Worm (Caenorhabditis elegans): Measurements from ENCODE around the gene C18H7.6.

- TF ChIP-seq dmd-4 (tag; optimal IDR thresholded peaks at IDR 0.05; ENCODE audit: borderline replicate concordance) (no peak), npax-4 (tag; optimal IDR thresholded peaks at IDR 0.05) (no peak), eyg-1 (tag; optimal IDR thresholded peaks at IDR 0.05) (no peak), ceh-9 (tag; optimal IDR thresholded peaks at IDR 0.05) (no peak), F13H6.1 (tag; optimal IDR thresholded peaks at IDR 0.05) (no peak), ceh-14 (tag; optimal IDR thresholded peaks at IDR 0.05) (no peak), dve-1 (tag; optimal IDR thresholded peaks at IDR 0.05) (no peak), che-1 (tag; optimal IDR thresholded peaks at IDR 0.05) (no peak), nfya-1 (tag; optimal IDR thresholded peaks at IDR 0.05) (no peak), K02D7.2 (tag; optimal IDR thresholded peaks at IDR 0.05) (no peak), pqm-1 (tag; optimal IDR thresholded peaks at IDR 0.05) (no peak)
Measured at ce11 chrIV:604144-604543, 11.9 kb upstream of the C18H7.6 start, which contains the start of gene col-102.

All from whole organism, late embryonic.